Comparison of ENCODE assay signal across 2 worm cellular contexts in genomic region chrII:11032812-11033211, ce11.
A peak's percentile ranks its signal among the peaks of the same experiment; 100 is the strongest.
TF ChIP-seq lines count a peak whose summit lies in the region.

No protein-coding gene starts in this region.

TF ChIP-seq in whole organism, late embryonic, 69 proteins besides CTCF, POLR2A, EP300 and RAD21:
- no peak for TF ChIP-seq ceh-19 (GFP tag; optimal IDR thresholded peaks at IDR 0.05; lab: Kevin White, UChicago)
- TF ChIP-seq hlh-30 (tag; optimal IDR thresholded peaks at IDR 0.05; lab: Kevin White, UChicago; ENCODE audit: insufficient read depth), result no peak
- peak; percentile 79 for TF ChIP-seq unc-42 (tag; optimal IDR thresholded peaks at IDR 0.05; lab: Kevin White, UChicago)
TF ChIP-seq in whole organism, late embryonic: peak in this region for 1.

TF ChIP-seq in whole organism, mixed stage, embryonic, 35 proteins besides CTCF, POLR2A, EP300 and RAD21:
- TF ChIP-seq ces-1 (GFP tag; optimal IDR thresholded peaks at IDR 0.05; lab: Kevin White, UChicago) (peak; percentile 85), sem-2 (GFP tag; optimal IDR thresholded peaks at IDR 0.05; lab: Kevin White, UChicago) (no peak), lin-13 (tag; optimal IDR thresholded peaks at IDR 0.05; lab: Kevin White, UChicago) (no peak)
